Fruit fly (Drosophila melanogaster): ENCODE results near the gene Ost48.

Gene Ost48

dm6 chrX:9132589-9133237 is 25.6 kb downstream of the Ost48 start (continued):
- TF ChIP-seq zen (tag; optimal IDR thresholded peaks at IDR 0.05) = peak; percentile 85
- no peak for TF ChIP-seq NC2α (GFP tag; optimal IDR thresholded peaks at IDR 0.05)
- TF ChIP-seq Dad (GFP tag; optimal IDR thresholded peaks at IDR 0.05) = no peak
- no peak for TF ChIP-seq CG1602 (GFP tag; optimal IDR thresholded peaks at IDR 0.05)
- TF ChIP-seq chif (GFP tag; optimal IDR thresholded peaks at IDR 0.05) = no peak
- no peak for TF ChIP-seq CG4730 (GFP tag; IDR thresholded peaks at IDR 0.05)
- TF ChIP-seq CG13894 (tag; optimal IDR thresholded peaks at IDR 0.05) = peak; percentile 20
- TF ChIP-seq CG17385 (GFP tag; optimal IDR thresholded peaks at IDR 0.05) = no peak
- TF ChIP-seq MTF-1 (GFP tag; optimal IDR thresholded peaks at IDR 0.05; ENCODE audit: borderline replicate concordance) = no peak
- peak; percentile 77 for TF ChIP-seq odd (GFP tag; optimal IDR thresholded peaks at IDR 0.05)
- peak; percentile 2 for TF ChIP-seq Deaf1 (tag; optimal IDR thresholded peaks at IDR 0.05)
- TF ChIP-seq CG11247 (GFP tag; IDR thresholded peaks at IDR 0.05) = no peak
- no peak for TF ChIP-seq dan (GFP tag; IDR thresholded peaks at IDR 0.05)
- no peak for TF ChIP-seq ash1 (GFP tag; optimal IDR thresholded peaks at IDR 0.05)
- TF ChIP-seq emc (GFP tag; optimal IDR thresholded peaks at IDR 0.05) = no peak
- no peak for TF ChIP-seq NfI (GFP tag; optimal IDR thresholded peaks at IDR 0.05)
- peak; percentile 29 for TF ChIP-seq pros (GFP tag; optimal IDR thresholded peaks at IDR 0.05)
- no peak for TF ChIP-seq Lpt (GFP tag; optimal IDR thresholded peaks at IDR 0.05)
- no peak for TF ChIP-seq gcm2 (GFP tag; optimal IDR thresholded peaks at IDR 0.05)
- peak; percentile 90 for TF ChIP-seq grn (GFP tag; optimal IDR thresholded peaks at IDR 0.05)
- TF ChIP-seq row (GFP tag; IDR thresholded peaks at IDR 0.05) = 0 out of 3 replicates have a peak, but pooled peaks have one; percentile 10
- TF ChIP-seq CG8388 (GFP tag; optimal IDR thresholded peaks at IDR 0.05) = no peak
- TF ChIP-seq Ssrp (tag; optimal IDR thresholded peaks at IDR 0.05) = no peak
- TF ChIP-seq CG10543 (GFP tag; optimal IDR thresholded peaks at IDR 0.05) = peak; percentile 5
- TF ChIP-seq gro (GFP tag; optimal IDR thresholded peaks at IDR 0.05) = no peak
- TF ChIP-seq CG8924 (tag; optimal IDR thresholded peaks at IDR 0.05) = no peak
- no peak for TF ChIP-seq kay (GFP tag; optimal IDR thresholded peaks at IDR 0.05)
- TF ChIP-seq Bdp1 (GFP tag; optimal IDR thresholded peaks at IDR 0.05) = no peak
- TF ChIP-seq sqz (GFP tag; optimal IDR thresholded peaks at IDR 0.05) = peak; percentile 40
- no peak for TF ChIP-seq amos (GFP tag; IDR thresholded peaks at IDR 0.05; ENCODE audit: partially characterized antibody)
- TF ChIP-seq Mes4 (GFP tag; optimal IDR thresholded peaks at IDR 0.05) = no peak
- no peak for TF ChIP-seq Med (GFP tag)
- no peak for TF ChIP-seq GATAe (GFP tag; conservative IDR thresholded peaks at IDR 0.05)
- no peak for TF ChIP-seq CHES-1-like (GFP tag; optimal IDR thresholded peaks at IDR 0.05)
- TF ChIP-seq CG17829 (tag; optimal IDR thresholded peaks at IDR 0.05) = peak; percentile 0
- no peak for TF ChIP-seq Hmx (GFP tag; optimal IDR thresholded peaks at IDR 0.05)
- TF ChIP-seq ham (GFP tag; IDR thresholded peaks at IDR 0.05) = no peak
- no peak for TF ChIP-seq unc-4 (GFP tag; IDR thresholded peaks at IDR 0.05; ENCODE audit: partially characterized antibody)

dm6 chrX:9131523-9131922 is 26.8 kb downstream of the Ost48 start:
- TF ChIP-seq Stat92E (GFP tag; optimal IDR thresholded peaks at IDR 0.05) = peak in 1 of 3 experiments; percentile 91
- TF ChIP-seq CG7839 (tag; optimal IDR thresholded peaks at IDR 0.05) = no peak
- peak; percentile 2 for TF ChIP-seq cg (GFP tag; optimal IDR thresholded peaks at IDR 0.05)
- no peak for TF ChIP-seq Max (GFP tag; optimal IDR thresholded peaks at IDR 0.05)
- no peak for TF ChIP-seq row (GFP tag; IDR thresholded peaks at IDR 0.05)
